Worm (Caenorhabditis elegans) whole organism, L4 larva: ENCODE measurements around the gene zak-1.

Experiments used
- F49E8.2 ChIP-seq: sonication (generic microtip); optimal IDR thresholded peaks from 2 replicates; lab custom pipeline; 2016; ENCODE audit warnings: missing compliant biosample characterization, mild to moderate bottlenecking, missing genetic modification characterization, borderline replicate concordance
- R02D3.7 ChIP-seq: fragments of 150-350 bp; sonication (generic microtip); optimal IDR thresholded peaks from 3 replicates; lab custom pipeline; 2014; ENCODE audit warnings: missing biosample characterization, missing genetic modification characterization
- T26A8.4 ChIP-seq: fragments of 200-800 bp; sonication (Bioruptor generic); IDR thresholded peaks from 2 replicates; pipeline ENCODE4 v1.3.6; 2022; ENCODE audit warnings: missing genetic modification characterization, missing compliant biosample characterization
- aha-1 ChIP-seq: fragments of 150-350 bp; peaks from one replicate; lab custom pipeline; 2014; ENCODE audit warnings: missing biosample characterization, missing genetic modification characterization
- ama-1 ChIP-seq: fragments of 150-350 bp; optimal IDR thresholded peaks from 2 replicates; lab custom pipeline; 2014; ENCODE audit warnings: inconsistent platforms, mixed read lengths
- ceh-20 ChIP-seq: fragments of 200-800 bp; sonication (Bioruptor generic); IDR thresholded peaks from 2 replicates; pipeline ENCODE4 v1.3.6; 2022; ENCODE audit warnings: missing genetic modification reagents, missing genetic modification characterization, missing compliant biosample characterization
- ceh-62 ChIP-seq: sonication (generic microtip); optimal IDR thresholded peaks from 2 replicates; lab custom pipeline; 2017; ENCODE audit warnings: missing biosample characterization, missing genetic modification characterization
- ctbp-1 ChIP-seq: fragments of 200-800 bp; sonication (Bioruptor generic); IDR thresholded peaks from 2 replicates; pipeline ENCODE4 v1.3.6; 2022; ENCODE audit warnings: missing genetic modification reagents, missing genetic modification characterization, missing compliant biosample characterization
- daf-16 ChIP-seq, 3 experiments: sonication (generic microtip); optimal IDR thresholded peaks; 2 replicates each; lab custom pipeline; 2016 to 2017; ENCODE audit warnings: missing genetic modification characterization in 3 of 3, missing genetic modification reagents in 3 of 3, mild to moderate bottlenecking in 2 of 3, missing compliant biosample characterization in 2 of 3, missing biosample characterization in 1 of 3, moderate library complexity in 1 of 3
- daf-19 ChIP-seq: fragments of 200-800 bp; sonication (Bioruptor generic); conservative IDR thresholded peaks from 2 replicates; pipeline ENCODE4 v1.3.6; 2022; ENCODE audit warnings: missing genetic modification characterization, missing compliant biosample characterization
- dmd-6 ChIP-seq: fragments of 200-800 bp; sonication (Bioruptor generic); IDR thresholded peaks from 2 replicates; pipeline ENCODE4 v1.3.6; 2022; ENCODE audit warnings: missing genetic modification reagents, missing genetic modification characterization, missing compliant biosample characterization
- dmd-9 ChIP-seq: fragments of 200-800 bp; sonication (Bioruptor generic); IDR thresholded peaks from 2 replicates; pipeline ENCODE4 v1.3.6; 2022; ENCODE audit warnings: missing genetic modification reagents, missing genetic modification characterization, missing compliant biosample characterization
- duxl-1 ChIP-seq: sonication (generic microtip); optimal IDR thresholded peaks from 2 replicates; lab custom pipeline; 2016; ENCODE audit warnings: mild to moderate bottlenecking, missing genetic modification characterization, moderate library complexity, missing compliant biosample characterization; ENCODE audit not compliant: poor library complexity
- dve-1 ChIP-seq: sonication (generic microtip); optimal IDR thresholded peaks from 2 replicates; lab custom pipeline; 2017; ENCODE audit warnings: antibody characterized with exemption, mild to moderate bottlenecking, missing genetic modification characterization, missing compliant biosample characterization; ENCODE audit not compliant: insufficient read depth
- fkh-10 ChIP-seq: fragments of 150-350 bp; optimal IDR thresholded peaks from 2 replicates; lab custom pipeline; 2014; ENCODE audit warnings: missing biosample characterization, missing genetic modification reagents, missing genetic modification characterization
- fos-1 ChIP-seq: fragments of 150-350 bp; optimal IDR thresholded peaks from 2 replicates; lab custom pipeline; 2014; ENCODE audit warnings: missing biosample characterization, missing genetic modification characterization
- hif-1 ChIP-seq, 2 experiments: sonication (generic microtip); optimal IDR thresholded peaks; 2 replicates each; lab custom pipeline; 2016 to 2017; ENCODE audit warnings: missing compliant biosample characterization in 2 of 2, missing genetic modification characterization in 2 of 2, missing genetic modification reagents in 2 of 2, missing genotype in 2 of 2, mild to moderate bottlenecking in 1 of 2
- hlh-11 ChIP-seq: fragments of 200-800 bp; sonication (Bioruptor generic); optimal IDR thresholded peaks from 2 replicates; lab custom pipeline; 2018; ENCODE audit warnings: mild to moderate bottlenecking, missing genetic modification characterization, missing compliant biosample characterization
- jun-1 ChIP-seq: fragments of 150-350 bp; optimal IDR thresholded peaks from 2 replicates; lab custom pipeline; 2014; ENCODE audit warnings: missing biosample characterization, missing genetic modification reagents, missing genetic modification characterization
- lin-38 ChIP-seq: fragments of 200-800 bp; sonication (Bioruptor generic); IDR thresholded peaks from 2 replicates; pipeline ENCODE4 v1.3.6; 2022; ENCODE audit warnings: missing genetic modification reagents, missing genetic modification characterization, missing compliant biosample characterization
- lsy-2 ChIP-seq, 2 experiments: fragments of 150-350 bp in 1 of 2; sonication (generic microtip) in 1 of 2; optimal IDR thresholded peaks; 2 replicates each; lab custom pipeline; 2014 to 2017; ENCODE audit warnings: missing biosample characterization in 2 of 2, missing genetic modification characterization in 2 of 2
- madf-5 ChIP-seq, 2 experiments: fragments of 200-800 bp; sonication (Bioruptor generic); IDR thresholded peaks; 2 replicates each; pipeline ENCODE4 v1.3.6; 2022; ENCODE audit warnings: missing compliant biosample characterization in 2 of 2, missing genetic modification characterization in 2 of 2
- mdl-1 ChIP-seq, 2 experiments: fragments of 150-350 bp in 1 of 2; sonication (generic microtip) in 1 of 2; optimal IDR thresholded peaks; 2 replicates each; lab custom pipeline; 2014 to 2017; ENCODE audit warnings: missing biosample characterization in 2 of 2, missing genetic modification characterization in 2 of 2
- mdt-29 ChIP-seq: fragments of 200-800 bp; sonication (Bioruptor generic); IDR thresholded peaks from 2 replicates; pipeline ENCODE4 v1.3.6; 2022; ENCODE audit warnings: missing genetic modification reagents, missing genetic modification characterization, missing compliant biosample characterization
- mep-1 ChIP-seq: fragments of 150-350 bp; sonication (generic microtip); optimal IDR thresholded peaks from 3 replicates; lab custom pipeline; 2014; ENCODE audit warnings: missing biosample characterization, missing genetic modification characterization
- nhr-10 ChIP-seq: fragments of 150-350 bp; optimal IDR thresholded peaks from 2 replicates; lab custom pipeline; 2014; ENCODE audit warnings: missing biosample characterization, missing genetic modification characterization
- nhr-102 ChIP-seq: sonication (generic microtip); optimal IDR thresholded peaks from 2 replicates; lab custom pipeline; 2016; ENCODE audit warnings: mild to moderate bottlenecking, missing genetic modification characterization, moderate library complexity, missing compliant biosample characterization
- nhr-11 ChIP-seq: fragments of 150-350 bp; optimal IDR thresholded peaks from 2 replicates; lab custom pipeline; 2014; ENCODE audit warnings: missing biosample characterization, missing genetic modification characterization
- nhr-25 ChIP-seq: sonication (generic microtip); optimal IDR thresholded peaks from 2 replicates; lab custom pipeline; 2017; ENCODE audit warnings: missing genetic modification characterization, mild to moderate bottlenecking, missing compliant biosample characterization, antibody characterized with exemption, moderate library complexity, borderline replicate concordance; ENCODE audit not compliant: insufficient read depth
- nhr-28 ChIP-seq: fragments of 150-350 bp; optimal IDR thresholded peaks from 2 replicates; lab custom pipeline; 2014; ENCODE audit warnings: missing biosample characterization, missing genetic modification characterization
- nhr-48 ChIP-seq: sonication (generic microtip); optimal IDR thresholded peaks from 2 replicates; lab custom pipeline; 2016; ENCODE audit warnings: mild to moderate bottlenecking, missing genetic modification characterization, missing compliant biosample characterization
- nhr-6 ChIP-seq: fragments of 150-350 bp; optimal IDR thresholded peaks from 2 replicates; lab custom pipeline; 2014; ENCODE audit warnings: missing biosample characterization, missing genetic modification characterization
- nhr-76 ChIP-seq: fragments of 150-350 bp; optimal IDR thresholded peaks from 2 replicates; lab custom pipeline; 2014; ENCODE audit warnings: missing biosample characterization, missing genetic modification characterization
- nhr-77 ChIP-seq: fragments of 150-350 bp; optimal IDR thresholded peaks from 2 replicates; lab custom pipeline; 2014; ENCODE audit warnings: missing biosample characterization, missing genetic modification characterization
- rbr-2 ChIP-seq: sonication (generic microtip); optimal IDR thresholded peaks from 2 replicates; lab custom pipeline; 2016; ENCODE audit warnings: missing genotype, missing genetic modification characterization, missing compliant biosample characterization
- sdz-12 ChIP-seq: fragments of 200-800 bp; sonication (Bioruptor generic); optimal IDR thresholded peaks from 2 replicates; lab custom pipeline; 2018; ENCODE audit warnings: mild to moderate bottlenecking, missing genetic modification characterization, missing compliant biosample characterization
- snpc-4 ChIP-seq: fragments of 150-350 bp; optimal IDR thresholded peaks from 2 replicates; lab custom pipeline; 2014; ENCODE audit warnings: missing biosample characterization, missing genetic modification characterization
- unc-62 ChIP-seq, 3 experiments: fragments of 150-350 bp in 1 of 3; sonication (generic microtip); optimal IDR thresholded peaks in 2 of 3; peaks in 1 of 3; 1 replicate in 1 of 3; 2 replicates in 2 of 3; lab custom pipeline; 2014 to 2017; ENCODE audit warnings: missing biosample characterization in 3 of 3, missing genetic modification characterization in 3 of 3, missing genetic modification reagents in 3 of 3, missing genotype in 1 of 3
- vab-7 ChIP-seq: fragments of 200-800 bp; sonication (Bioruptor generic); IDR thresholded peaks from 2 replicates; pipeline ENCODE4 v1.3.6; 2022; ENCODE audit warnings: missing genetic modification reagents, missing genetic modification characterization, missing compliant biosample characterization
- ztf-7 ChIP-seq: fragments of 150-350 bp; optimal IDR thresholded peaks from 2 replicates; lab custom pipeline; 2014; ENCODE audit warnings: missing biosample characterization, missing genetic modification characterization

zak-1 gene

DNA sequence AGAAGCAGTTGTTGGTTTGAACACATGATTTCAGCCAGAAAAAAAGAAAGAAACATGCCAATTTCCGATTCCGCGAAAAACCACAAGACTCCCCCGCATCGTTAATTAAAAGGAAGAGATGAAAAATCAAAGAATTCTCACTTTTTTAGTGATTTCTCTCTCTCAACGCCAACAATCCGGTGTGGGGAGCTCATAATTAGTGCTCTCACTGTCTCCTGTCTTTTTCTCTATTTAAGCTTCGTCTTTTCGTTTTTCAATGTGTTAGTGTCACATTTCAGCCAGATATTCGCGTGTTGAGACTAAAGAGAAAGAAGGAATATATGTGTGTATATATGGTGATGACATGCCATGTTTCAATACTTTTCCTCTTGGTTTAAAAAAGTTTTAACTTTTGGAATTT is 17.1 kb upstream of the zak-1 start (continued):
- TF ChIP-seq ztf-7 (tag; lab: Kevin White, UChicago), result no peak
- TF ChIP-seq nhr-25, result no peak
- TF ChIP-seq dmd-6 (GFP tag; lab: Robert Waterston, UW), result no peak
- TF ChIP-seq nhr-48 (tag; lab: Kevin White, UChicago), result no peak
- no peak for TF ChIP-seq nhr-28 (tag; lab: Kevin White, UChicago)
- no peak for TF ChIP-seq dmd-9 (GFP tag; lab: Robert Waterston, UW)
- TF ChIP-seq fkh-10 (GFP tag; lab: Kevin White, UChicago), result no peak
- no peak for TF ChIP-seq snpc-4 (tag; lab: Kevin White, UChicago)
- no peak for TF ChIP-seq dve-1 (tag; lab: Kevin White, UChicago)
- TF ChIP-seq R02D3.7 (tag; lab: Kevin White, UChicago), result no peak
- TF ChIP-seq sdz-12 (GFP tag; lab: Kevin White, UChicago), result no peak
- TF ChIP-seq vab-7 (GFP tag; lab: Robert Waterston, UW), result no peak
- TF ChIP-seq jun-1 (tag; lab: Kevin White, UChicago), result no peak
- no peak for TF ChIP-seq mdt-29
- TF ChIP-seq daf-16 (GFP tag; optimal IDR thresholded peaks at IDR 0.05; lab: Kevin White, UChicago), result peak in 1 of 2 experiments; percentile 44
- TF ChIP-seq daf-16 (tag; optimal IDR thresholded peaks at IDR 0.05; lab: Kevin White, UChicago), result no peak
- TF ChIP-seq nhr-77 (tag; lab: Kevin White, UChicago), result no peak
- no peak for TF ChIP-seq rbr-2 (tag; lab: Kevin White, UChicago)
- peak; percentile 32 for TF ChIP-seq nhr-11
- peak in 1 of 2 experiments; percentile 36 for TF ChIP-seq hif-1 (tag; optimal IDR thresholded peaks at IDR 0.05; lab: Kevin White, UChicago)
- TF ChIP-seq lin-38 (GFP tag; lab: Robert Waterston, UW), result no peak
- no peak for TF ChIP-seq duxl-1 (tag; lab: Kevin White, UChicago)
- no peak for TF ChIP-seq ceh-62
- TF ChIP-seq mep-1 (tag; lab: Kevin White, UChicago), result peak; percentile 48
- TF ChIP-seq nhr-6 (tag; lab: Kevin White, UChicago), result no peak
- TF ChIP-seq F49E8.2 (tag; lab: Kevin White, UChicago), result no peak

DNA sequence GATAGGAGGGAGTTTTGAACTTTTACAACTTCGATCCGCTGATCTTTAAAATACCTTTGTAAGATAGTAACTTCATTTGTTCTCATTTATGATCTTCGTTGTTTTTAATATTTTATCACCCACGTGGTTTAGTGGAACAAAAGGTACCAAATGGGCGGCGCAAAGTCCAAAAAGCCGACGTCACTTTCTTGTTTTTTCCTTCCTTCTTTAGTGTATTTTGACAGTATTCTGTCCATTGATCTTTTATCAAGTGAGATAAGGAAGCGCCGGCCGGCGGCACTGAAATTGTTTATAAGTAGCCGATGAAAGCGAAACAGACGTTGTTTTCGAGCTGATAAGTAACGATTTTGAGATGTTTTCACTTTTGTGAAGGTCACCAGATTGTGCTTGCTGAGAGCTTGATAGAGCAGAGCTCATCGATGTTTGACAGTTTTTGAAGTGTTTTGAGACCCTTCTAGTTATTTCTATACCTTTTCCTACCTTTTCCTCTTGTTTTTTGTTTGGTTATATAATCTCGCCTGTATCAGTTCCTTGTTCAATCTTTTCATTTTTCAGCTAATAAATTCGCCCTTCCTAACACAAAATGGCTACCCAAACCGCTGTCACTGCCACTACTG is 16.0 kb upstream of the zak-1 start, which contains the start of gene K04C2.3:
K04C2.3 (plus strand) TSS at position 556 of the 617 bp plus-strand sequence.
- TF ChIP-seq hlh-11 (peak; percentile 70), mdl-1 (tag; optimal IDR thresholded peaks at IDR 0.05; lab: Kevin White, UChicago) (peak in 1 of 2 experiments; percentile 53), nhr-10 (tag; lab: Kevin White, UChicago) (peak; percentile 23), dmd-6 (GFP tag; lab: Robert Waterston, UW) (peak; percentile 21; the same call in 1 of the 2 replicates), dve-1 (tag; lab: Kevin White, UChicago) (peak; percentile 88), nhr-102 (tag; lab: Kevin White, UChicago) (peak; percentile 27), ama-1 (lab: Kevin White, UChicago) (no peak), daf-16 (GFP tag; optimal IDR thresholded peaks at IDR 0.05; lab: Kevin White, UChicago) (no peak), daf-16 (tag; optimal IDR thresholded peaks at IDR 0.05; lab: Kevin White, UChicago) (peak; percentile 86), madf-5 (GFP tag; IDR thresholded peaks at IDR 0.05; lab: Robert Waterston, UW) (no peak), nhr-28 (tag; lab: Kevin White, UChicago) (peak; percentile 1), ceh-20 (0 out of 2 replicates have a peak, but pooled peaks have one; percentile 19), dmd-9 (GFP tag; lab: Robert Waterston, UW) (no peak), unc-62 (GFP tag; optimal IDR thresholded peaks at IDR 0.05 in 1 of 2; lab: Kevin White, UChicago) (peak in 1 of 2 experiments; percentile 95), unc-62 (tag; optimal IDR thresholded peaks at IDR 0.05; lab: Kevin White, UChicago) (no peak)

DNA sequence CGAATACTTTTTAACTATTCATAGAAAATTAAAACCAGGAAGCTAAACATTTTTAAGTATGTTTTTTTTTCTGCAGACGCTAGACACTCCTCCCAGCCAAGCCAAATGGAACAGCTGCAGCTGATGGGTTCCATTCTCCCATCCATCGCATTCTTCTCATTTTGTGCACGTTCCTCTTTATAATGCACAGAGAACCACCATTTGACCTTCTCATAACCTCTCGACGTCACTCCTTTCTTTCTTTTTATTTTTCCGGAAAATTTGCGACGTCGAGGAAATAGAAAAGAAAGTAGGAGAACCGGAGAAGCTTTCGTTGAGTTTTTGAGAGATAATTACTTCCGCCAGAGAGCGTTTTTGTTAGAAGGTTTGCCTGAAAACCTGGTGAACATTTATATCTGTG is 15.1 kb upstream of the zak-1 start:
- TF ChIP-seq aha-1 (tag; lab: Kevin White, UChicago), result peak; percentile 92
- TF ChIP-seq ctbp-1, result peak; percentile 16; the same call in 1 of the 2 replicates
- peak in 1 of 2 experiments; percentile 90 for TF ChIP-seq hif-1 (tag; optimal IDR thresholded peaks at IDR 0.05; lab: Kevin White, UChicago)
- no peak for TF ChIP-seq fos-1 (tag; lab: Kevin White, UChicago)
- peak; percentile 6 for TF ChIP-seq hlh-11
- peak in 1 of 2 experiments; percentile 31 for TF ChIP-seq lsy-2 (tag; optimal IDR thresholded peaks at IDR 0.05; lab: Kevin White, UChicago)
- TF ChIP-seq nhr-76 (tag; lab: Kevin White, UChicago), result no peak
- TF ChIP-seq daf-19 (GFP tag; lab: Robert Waterston, UW), result no peak
- peak; percentile 36 for TF ChIP-seq mep-1 (tag; lab: Kevin White, UChicago)
- 0 out of 2 replicates have a peak, but pooled peaks have one; percentile 49 for TF ChIP-seq T26A8.4
- no peak for TF ChIP-seq fkh-10 (GFP tag; lab: Kevin White, UChicago)
- TF ChIP-seq, all 104 proteins: peak for 7
